Fruit fly (Drosophila melanogaster) whole organism, embryonic: Measurements from ENCODE around the gene CG6527.

Source experiments
- BEAF-32 ChIP-seq: fragments of 200-800 bp; sonication (Bioruptor generic); optimal IDR thresholded peaks from 3 replicates; lab custom pipeline; 2017; ENCODE audit warnings: missing biosample characterization, missing genetic modification characterization, mild to moderate bottlenecking, moderate library complexity, missing genetic modification reagents
- CG10147 ChIP-seq: fragments of 200-800 bp; sonication (Bioruptor generic); optimal IDR thresholded peaks from 2 replicates; lab custom pipeline; 2019; ENCODE audit warnings: missing biosample characterization, mild to moderate bottlenecking, missing genetic modification characterization, moderate library complexity
- CG10274 ChIP-seq: fragments of 200-800 bp; sonication (Bioruptor generic); optimal IDR thresholded peaks from 3 replicates; lab custom pipeline; 2017; ENCODE audit warnings: missing biosample characterization, mild to moderate bottlenecking, missing genetic modification characterization
- CG13287 ChIP-seq: fragments of 200-800 bp; sonication (Bioruptor generic); IDR thresholded peaks from 2 replicates; pipeline ENCODE4 v1.3.6; 2022; ENCODE audit warnings: missing biosample characterization, missing genetic modification characterization; ENCODE audit not compliant: partially characterized antibody
- CG14441 ChIP-seq: fragments of 200-800 bp; sonication (Bioruptor generic); IDR thresholded peaks from 2 replicates; pipeline ENCODE4 v1.3.6; 2022; ENCODE audit warnings: missing biosample characterization, missing genetic modification characterization
- CG14710 ChIP-seq: fragments of 200-800 bp; sonication (Bioruptor generic); optimal IDR thresholded peaks from 3 replicates; lab custom pipeline; 2019; ENCODE audit warnings: missing biosample characterization, mild to moderate bottlenecking, missing genetic modification characterization, moderate library complexity
- CG1529 ChIP-seq: fragments of 200-800 bp; sonication (Bioruptor generic); optimal IDR thresholded peaks from 3 replicates; lab custom pipeline; 2018; ENCODE audit warnings: missing biosample characterization, missing genetic modification characterization
- CG15696 ChIP-seq: fragments of 200-800 bp; sonication (Bioruptor generic); optimal IDR thresholded peaks from 2 replicates; lab custom pipeline; 2019; ENCODE audit warnings: missing biosample characterization, mild to moderate bottlenecking, missing genetic modification characterization, moderate library complexity
- CG16815 ChIP-seq: fragments of 200-800 bp; sonication (Bioruptor generic); optimal IDR thresholded peaks from 3 replicates; lab custom pipeline; 2017; ENCODE audit warnings: missing biosample characterization, mild to moderate bottlenecking, missing genetic modification characterization
- CG32532 ChIP-seq: fragments of 200-800 bp; sonication (Bioruptor generic); IDR thresholded peaks from 2 replicates; pipeline ENCODE4 v1.3.6; 2022; ENCODE audit warnings: missing biosample characterization, missing genetic modification characterization
- CG5180 ChIP-seq: fragments of 200-800 bp; sonication (Bioruptor generic); optimal IDR thresholded peaks from 3 replicates; lab custom pipeline; 2017; ENCODE audit warnings: missing biosample characterization, missing genetic modification characterization, mild to moderate bottlenecking, moderate library complexity, missing genetic modification reagents
- CG6813 ChIP-seq: fragments of 200-800 bp; sonication (Bioruptor generic); optimal IDR thresholded peaks from 2 replicates; lab custom pipeline; 2017; ENCODE audit warnings: missing biosample characterization, missing genetic modification characterization, mild to moderate bottlenecking, moderate library complexity, missing genetic modification reagents
- CG7372 ChIP-seq: fragments of 200-800 bp; sonication (Bioruptor generic); IDR thresholded peaks from 2 replicates; pipeline ENCODE4 v1.3.6; 2022; ENCODE audit warnings: missing biosample characterization, missing genetic modification characterization
- CG8290 ChIP-seq, 3 experiments: fragments of 200-800 bp; sonication (Bioruptor generic); optimal IDR thresholded peaks; 2 replicates each; lab custom pipeline; 2016 to 2019; ENCODE audit warnings: missing biosample characterization in 3 of 3, missing genetic modification characterization in 3 of 3, mild to moderate bottlenecking in 2 of 3, moderate library complexity in 1 of 3
- CG9932 ChIP-seq: fragments of 200-800 bp; sonication (Bioruptor generic); IDR thresholded peaks from 2 replicates; pipeline ENCODE4 v1.3.6; 2022; ENCODE audit warnings: missing biosample characterization, missing genetic modification characterization
- CkIIα-i1 ChIP-seq: fragments of 200-800 bp; sonication (Bioruptor generic); IDR thresholded peaks from 2 replicates; pipeline ENCODE4 v1.3.6; 2022; ENCODE audit warnings: missing biosample characterization, missing genetic modification characterization
- Drgx ChIP-seq: fragments of 200-800 bp; sonication (Bioruptor generic); IDR thresholded peaks from 2 replicates; pipeline ENCODE4 v1.3.6; 2022; ENCODE audit warnings: missing biosample characterization, missing genetic modification characterization
- ERR ChIP-seq: fragments of 200-800 bp; sonication (Bioruptor generic); optimal IDR thresholded peaks from 2 replicates; lab custom pipeline; 2016; ENCODE audit warnings: missing biosample characterization, missing genetic modification characterization
- Ets65A ChIP-seq: fragments of 200-800 bp; sonication (Bioruptor generic); peaks from one replicate; lab custom pipeline; 2016; ENCODE audit warnings: missing biosample characterization, missing genetic modification characterization
- Mes4 ChIP-seq: fragments of 200-800 bp; sonication (Bioruptor generic); optimal IDR thresholded peaks from 2 replicates; lab custom pipeline; 2016; ENCODE audit warnings: missing biosample characterization, missing genetic modification characterization
- Oli ChIP-seq: fragments of 200-800 bp; sonication (Bioruptor generic); optimal IDR thresholded peaks from 2 replicates; lab custom pipeline; 2018; ENCODE audit warnings: missing biosample characterization, mild to moderate bottlenecking, missing genetic modification characterization, moderate library complexity
- ara ChIP-seq: fragments of 200-800 bp; sonication (Bioruptor generic); IDR thresholded peaks from 2 replicates; pipeline ENCODE4 v1.3.6; 2022; ENCODE audit warnings: missing biosample characterization, missing genetic modification characterization
- cg ChIP-seq: fragments of 200-800 bp; sonication (Bioruptor generic); optimal IDR thresholded peaks from 3 replicates; lab custom pipeline; 2019; ENCODE audit warnings: missing biosample characterization, mild to moderate bottlenecking, missing genetic modification characterization, moderate library complexity
- chinmo ChIP-seq: fragments of 200-800 bp; sonication (Bioruptor generic); IDR thresholded peaks from 4 replicates; pipeline ENCODE4 v1.3.6; 2022; ENCODE audit warnings: missing biosample characterization, missing genetic modification characterization; ENCODE audit not compliant: partially characterized antibody
- crol ChIP-seq: fragments of 200-800 bp; sonication (Bioruptor generic); IDR thresholded peaks from 2 replicates; pipeline ENCODE4 v1.3.6; 2022; ENCODE audit warnings: missing biosample characterization, missing genetic modification characterization
- dysf ChIP-seq: fragments of 200-800 bp; sonication (Bioruptor generic); IDR thresholded peaks from 3 replicates; pipeline ENCODE4 v1.3.6; 2022; ENCODE audit warnings: missing biosample characterization, missing genetic modification characterization
- gce ChIP-seq: fragments of 200-800 bp; sonication (Bioruptor generic); IDR thresholded peaks from 3 replicates; pipeline ENCODE4 v1.3.6; 2022; ENCODE audit warnings: missing biosample characterization, missing genetic modification characterization
- gro ChIP-seq: fragments of 200-800 bp; sonication (Bioruptor generic); optimal IDR thresholded peaks from 2 replicates; lab custom pipeline; 2016; ENCODE audit warnings: missing biosample characterization, missing genetic modification characterization
- ken ChIP-seq: fragments of 200-800 bp; sonication (Bioruptor generic); IDR thresholded peaks from 3 replicates; pipeline ENCODE4 v1.3.6; 2022; ENCODE audit warnings: missing biosample characterization, missing genetic modification characterization
- kni ChIP-seq: fragments of 200-800 bp; sonication (Bioruptor generic); optimal IDR thresholded peaks from 3 replicates; lab custom pipeline; 2017; ENCODE audit warnings: mild to moderate bottlenecking, missing biosample characterization, missing genetic modification reagents, missing genetic modification characterization
- mam ChIP-seq: fragments of 200-800 bp; sonication (Bioruptor generic); optimal IDR thresholded peaks from 3 replicates; lab custom pipeline; 2016; ENCODE audit warnings: missing biosample characterization, missing genetic modification characterization
- oc ChIP-seq: fragments of 200-800 bp; sonication (Bioruptor generic); optimal IDR thresholded peaks from 2 replicates; lab custom pipeline; 2018; ENCODE audit warnings: missing biosample characterization, mild to moderate bottlenecking, missing genetic modification characterization, moderate library complexity
- pros ChIP-seq: fragments of 200-800 bp; sonication (Bioruptor generic); optimal IDR thresholded peaks from 3 replicates; lab custom pipeline; 2019; ENCODE audit warnings: missing biosample characterization, mild to moderate bottlenecking, missing genetic modification characterization, moderate library complexity
- psq ChIP-seq: fragments of 200-800 bp; sonication (Bioruptor generic); optimal IDR thresholded peaks from 2 replicates; lab custom pipeline; 2017; ENCODE audit warnings: missing biosample characterization, missing genetic modification characterization
- sens ChIP-seq: fragments of 200-800 bp; sonication (Bioruptor generic); peaks from one replicate; lab custom pipeline; 2016; ENCODE audit warnings: missing biosample characterization, missing genetic modification characterization
- shn ChIP-seq: fragments of 200-800 bp; sonication (Bioruptor generic); optimal IDR thresholded peaks from 3 replicates; lab custom pipeline; 2016; ENCODE audit warnings: missing biosample characterization, missing genetic modification characterization
- slbo ChIP-seq: fragments of 200-800 bp; sonication (Bioruptor generic); IDR thresholded peaks from 2 replicates; pipeline ENCODE4 v1.3.6; 2022; ENCODE audit warnings: missing biosample characterization, missing genetic modification characterization
- sug ChIP-seq: fragments of 200-800 bp; optimal IDR thresholded peaks from 2 replicates; lab custom pipeline; 2019; ENCODE audit warnings: missing biosample characterization, mild to moderate bottlenecking, missing genetic modification characterization, moderate library complexity
- twi ChIP-seq: fragments of 200-800 bp; optimal IDR thresholded peaks from 2 replicates; lab custom pipeline; 2019; ENCODE audit warnings: missing biosample characterization, mild to moderate bottlenecking, missing genetic modification characterization, moderate library complexity
- vvl ChIP-seq: fragments of 200-800 bp; sonication (Bioruptor generic); IDR thresholded peaks from 2 replicates; pipeline ENCODE4 v1.3.6; 2022; ENCODE audit warnings: missing biosample characterization, missing genetic modification characterization
- z ChIP-seq: fragments of 200-800 bp; sonication (Bioruptor generic); IDR thresholded peaks from 3 replicates; pipeline ENCODE4 v1.3.6; 2022; ENCODE audit warnings: missing biosample characterization, missing genetic modification characterization

CG6527 gene

DNA sequence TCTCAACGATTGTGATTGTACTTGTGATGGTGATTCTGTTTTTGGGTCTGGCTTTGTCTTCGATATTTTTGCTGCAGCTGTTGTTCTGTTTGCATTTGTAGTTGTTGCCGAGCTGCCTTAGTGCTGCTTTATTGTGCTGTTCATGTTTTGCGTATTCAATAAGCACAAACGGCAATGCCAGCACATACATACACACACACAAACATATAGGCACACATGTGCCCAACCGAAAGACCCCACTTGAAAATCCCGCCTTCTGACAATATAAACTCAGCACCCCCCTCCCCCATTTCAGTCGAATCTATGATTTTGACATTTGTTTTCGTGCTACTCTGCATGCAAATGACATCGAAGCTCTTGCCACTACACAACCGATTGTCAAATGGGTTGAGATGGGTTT is 8.8 kb downstream of the CG6527 start:
- TF ChIP-seq crol (GFP tag; lab: Robert Waterston, UW) (0 out of 2 replicates have a peak, but pooled peaks have one; percentile 17), chinmo (peak; percentile 87; the same call in 2 of the 4 replicates), sens (GFP tag; lab: Kevin White, UChicago) (peak; percentile 40), twi (tag; lab: Kevin White, UChicago) (peak; percentile 58), ken (GFP tag; lab: Robert Waterston, UW) (no peak), CG8290 (GFP tag; optimal IDR thresholded peaks at IDR 0.05; lab: Kevin White, UChicago) (no peak), CG8290 (tag; optimal IDR thresholded peaks at IDR 0.05; lab: Kevin White, UChicago) (peak in 1 of 2 experiments; percentile 18), vvl (GFP tag; lab: Robert Waterston, UW) (peak; percentile 31; the same call in 1 of the 2 replicates), ara (0 out of 2 replicates have a peak, but pooled peaks have one; percentile 28), CG14441 (GFP tag; lab: Robert Waterston, UW) (no peak), CG7372 (GFP tag; lab: Robert Waterston, UW) (no peak), cg (GFP tag; lab: Kevin White, UChicago) (peak; percentile 40), sug (tag; lab: Kevin White, UChicago) (peak; percentile 52), dysf (peak; percentile 33; the same call in 1 of the 3 replicates), kni (peak; percentile 42)

DNA sequence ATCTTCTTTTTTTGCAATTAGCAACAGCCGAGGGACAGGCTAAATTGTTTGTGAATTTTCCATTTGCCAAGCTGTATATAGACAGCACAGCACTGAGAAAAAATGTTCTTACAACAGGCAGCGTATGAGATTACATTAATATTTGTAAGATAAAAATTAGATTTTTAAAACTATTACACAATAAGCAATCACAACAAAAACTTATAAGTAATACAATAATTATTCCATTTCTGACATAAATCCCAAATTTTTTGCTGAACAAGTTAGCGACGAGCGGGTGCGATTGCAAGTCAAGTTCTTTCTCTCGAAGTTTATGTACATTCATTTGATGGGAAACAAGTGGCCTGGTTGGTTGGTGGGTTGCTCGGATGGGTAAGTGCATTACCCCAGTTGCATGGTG is 13.9 kb downstream of the CG6527 start:
- TF ChIP-seq Drgx: peak; percentile 49; the same call in 1 of the 2 replicates
- TF ChIP-seq CG10147 (GFP tag; lab: Kevin White, UChicago): no peak

DNA sequence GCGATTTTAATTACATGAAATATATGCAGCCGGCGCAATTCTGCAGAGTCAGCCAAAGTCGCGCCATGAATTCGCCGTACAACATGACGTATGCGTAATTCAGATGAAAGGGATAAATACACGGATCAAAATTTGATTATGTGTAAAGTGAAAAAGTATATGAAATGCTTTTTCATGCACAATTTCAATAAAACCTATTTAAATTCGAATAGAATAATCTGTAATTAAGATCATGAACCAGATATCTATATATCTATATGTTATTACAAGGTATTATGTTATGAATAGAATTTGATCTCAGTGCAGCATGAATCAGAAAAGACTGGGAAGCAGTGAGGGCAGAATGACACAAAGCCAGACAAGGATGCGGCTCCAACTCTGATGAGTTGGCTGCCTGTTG is 14.5 kb downstream of the CG6527 start:
- TF ChIP-seq Ets65A (GFP tag; lab: Kevin White, UChicago) (peak; percentile 4), CG5180 (GFP tag; lab: Kevin White, UChicago) (no peak)
- TF ChIP-seq, all 482 proteins: peak for 1

DNA sequence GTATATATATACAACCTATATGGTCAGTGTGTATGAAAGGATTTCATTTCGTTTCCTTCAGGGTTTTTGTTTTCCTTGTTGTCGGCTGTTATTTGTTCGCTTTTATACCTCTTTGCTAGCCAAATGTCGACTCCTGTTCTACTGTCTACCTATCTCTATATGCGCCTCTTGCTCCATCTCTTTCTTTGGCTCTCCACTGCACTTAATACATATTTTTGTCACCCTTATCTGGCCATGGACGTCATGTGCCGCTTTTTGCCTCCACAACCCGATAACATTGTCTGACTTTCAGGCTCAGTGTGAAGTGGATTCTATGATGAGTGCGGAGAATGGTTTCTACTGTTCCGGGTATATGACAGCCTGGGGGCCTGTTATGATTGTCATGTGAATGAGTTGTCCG is 18.0 kb downstream of the CG6527 start:
- TF ChIP-seq CG10274 (GFP tag; lab: Kevin White, UChicago) (no peak), Ets65A (GFP tag; lab: Kevin White, UChicago) (peak; percentile 59)
- TF ChIP-seq, all 482 proteins: peak for 1

DNA sequence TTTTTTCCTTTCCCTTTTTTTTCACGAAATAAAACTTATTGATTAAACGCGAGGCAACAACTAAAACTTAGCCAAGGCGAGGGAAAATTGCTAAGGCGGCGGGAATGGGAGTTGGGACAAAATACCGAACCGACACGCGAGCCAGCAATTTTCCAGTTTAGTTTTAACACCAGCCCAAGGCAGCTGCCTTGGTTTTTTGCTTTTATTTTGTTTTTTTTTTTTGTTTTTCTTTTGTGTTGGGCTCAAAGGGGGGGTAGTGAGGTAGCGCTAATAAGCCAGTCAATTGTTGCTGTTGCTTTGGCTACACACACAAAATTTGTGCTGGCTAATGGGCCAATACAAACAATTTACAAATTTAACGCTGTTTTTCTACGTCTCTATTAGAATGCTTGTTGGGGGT is 20.6 kb downstream of the CG6527 start:
- TF ChIP-seq gro (GFP tag; lab: Kevin White, UChicago) (no peak), CG32532 (GFP tag; lab: Robert Waterston, UW) (no peak), ERR (GFP tag; lab: Kevin White, UChicago) (no peak), CG9932 (GFP tag; lab: Robert Waterston, UW) (no peak), CG6813 (GFP tag; lab: Kevin White, UChicago) (no peak), CG1529 (GFP tag; lab: Kevin White, UChicago) (no peak), Drgx (peak; percentile 62), crol (GFP tag; lab: Robert Waterston, UW) (peak; percentile 46; the same call in 1 of the 2 replicates), pros (GFP tag; lab: Kevin White, UChicago) (no peak), mam (GFP tag; lab: Kevin White, UChicago) (no peak)
- TF ChIP-seq, all 482 proteins: peak for 2

DNA sequence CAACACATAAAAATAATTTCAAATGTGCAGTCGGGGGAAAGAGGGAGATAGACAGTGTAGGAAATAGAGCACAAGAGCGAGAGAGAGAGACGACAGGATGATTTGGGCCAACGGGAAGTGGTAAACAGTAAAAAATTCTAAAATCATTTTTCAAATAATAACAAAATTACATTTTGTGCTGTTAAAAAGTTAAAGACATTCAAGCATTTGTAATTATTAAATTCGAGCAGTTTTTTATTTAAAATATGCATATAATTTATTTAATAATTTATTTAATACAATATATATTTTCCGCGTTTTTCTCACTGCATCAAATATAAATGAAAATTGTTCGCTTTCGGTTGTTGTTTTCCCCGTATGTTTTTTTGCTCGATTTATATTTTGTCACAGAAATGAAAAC is 22.6 kb downstream of the CG6527 start:
- no peak for TF ChIP-seq CG15696 (tag; lab: Kevin White, UChicago)
- peak; percentile 6 for TF ChIP-seq CG14710 (tag; lab: Kevin White, UChicago)
- TF ChIP-seq Oli (tag; lab: Kevin White, UChicago): peak; percentile 47
- TF ChIP-seq slbo (GFP tag; lab: Robert Waterston, UW): no peak
- no peak for TF ChIP-seq CG13287 (GFP tag; lab: Robert Waterston, UW)
- no peak for TF ChIP-seq psq (GFP tag; lab: Kevin White, UChicago)
- no peak for TF ChIP-seq CG16815
- TF ChIP-seq shn (GFP tag; lab: Kevin White, UChicago): no peak
- TF ChIP-seq chinmo: no peak
- peak; percentile 57; the same call in 1 of the 2 replicates for TF ChIP-seq vvl (GFP tag; lab: Robert Waterston, UW)
- TF ChIP-seq CG8290 (GFP tag; optimal IDR thresholded peaks at IDR 0.05; lab: Kevin White, UChicago): no peak
- no peak for TF ChIP-seq CG8290 (tag; optimal IDR thresholded peaks at IDR 0.05; lab: Kevin White, UChicago)
- no peak for TF ChIP-seq BEAF-32
- TF ChIP-seq Mes4 (GFP tag; lab: Kevin White, UChicago): no peak
- no peak for TF ChIP-seq CkIIα-i1 (GFP tag; lab: Robert Waterston, UW)
- TF ChIP-seq z (GFP tag; lab: Robert Waterston, UW): no peak
- TF ChIP-seq gce (GFP tag; lab: Robert Waterston, UW): no peak
- TF ChIP-seq oc (tag; lab: Kevin White, UChicago): peak; percentile 46
